Fruit fly (Drosophila melanogaster) whole organism, embryonic: ENCODE measurements around the gene CG3348.

ENCODE experiments used
- Abd-B ChIP-seq: fragments of 200-800 bp; sonication (Bioruptor generic); optimal IDR thresholded peaks from 2 replicates; lab custom pipeline; 2018; ENCODE audit warnings: missing biosample characterization, mild to moderate bottlenecking, missing genetic modification characterization, moderate library complexity
- Bdp1 ChIP-seq: fragments of 200-800 bp; sonication (Bioruptor generic); optimal IDR thresholded peaks from 3 replicates; lab custom pipeline; 2016; ENCODE audit warnings: missing biosample characterization, missing genetic modification characterization
- CG1024 ChIP-seq: fragments of 200-800 bp; sonication (Bioruptor generic); IDR thresholded peaks from 2 replicates; pipeline ENCODE4 v1.3.6; 2022; ENCODE audit warnings: missing biosample characterization, missing genetic modification characterization
- CG10274 ChIP-seq: fragments of 200-800 bp; sonication (Bioruptor generic); optimal IDR thresholded peaks from 3 replicates; lab custom pipeline; 2017; ENCODE audit warnings: missing biosample characterization, mild to moderate bottlenecking, missing genetic modification characterization
- CG10462 ChIP-seq: fragments of 200-800 bp; sonication (Bioruptor generic); optimal IDR thresholded peaks from 2 replicates; lab custom pipeline; 2016; ENCODE audit warnings: missing biosample characterization, missing genetic modification characterization
- CG11247 ChIP-seq: fragments of 200-800 bp; sonication (Bioruptor generic); IDR thresholded peaks from 2 replicates; pipeline ENCODE4 v1.3.6; 2022; ENCODE audit warnings: missing biosample characterization, missing genetic modification characterization
- CG11696 ChIP-seq: fragments of 200-800 bp; sonication (Bioruptor generic); IDR thresholded peaks from 2 replicates; pipeline ENCODE4 v1.3.6; 2022; ENCODE audit warnings: missing biosample characterization, missing genetic modification characterization
- CG11723 ChIP-seq: fragments of 200-800 bp; sonication (Bioruptor generic); optimal IDR thresholded peaks from 2 replicates; lab custom pipeline; 2017; ENCODE audit warnings: missing biosample characterization, mild to moderate bottlenecking, missing genetic modification characterization
- CG13624 ChIP-seq: fragments of 200-800 bp; sonication (Bioruptor generic); optimal IDR thresholded peaks from 2 replicates; lab custom pipeline; 2016; ENCODE audit warnings: missing biosample characterization, missing genetic modification characterization
- CG15073 ChIP-seq: fragments of 200-800 bp; sonication (Bioruptor generic); optimal IDR thresholded peaks from 2 replicates; lab custom pipeline; 2016; ENCODE audit warnings: missing biosample characterization, missing genetic modification characterization
- CG15269 ChIP-seq: fragments of 200-800 bp; sonication (Bioruptor generic); optimal IDR thresholded peaks from 2 replicates; lab custom pipeline; 2018; ENCODE audit warnings: missing biosample characterization, mild to moderate bottlenecking, missing genetic modification characterization, moderate library complexity
- CG16779 ChIP-seq: fragments of 200-800 bp; sonication (Bioruptor generic); IDR thresholded peaks from 2 replicates; pipeline ENCODE4 v1.3.6; 2022; ENCODE audit warnings: missing biosample characterization, missing genetic modification characterization
- CG17568 ChIP-seq: fragments of 200-800 bp; sonication (Bioruptor generic); optimal IDR thresholded peaks from 2 replicates; lab custom pipeline; 2018; ENCODE audit warnings: missing biosample characterization, mild to moderate bottlenecking, missing genetic modification characterization, moderate library complexity
- CG17829 ChIP-seq: fragments of 200-800 bp; optimal IDR thresholded peaks from 2 replicates; lab custom pipeline; 2019; ENCODE audit warnings: missing biosample characterization, mild to moderate bottlenecking, missing genetic modification characterization, moderate library complexity
- CG30020 ChIP-seq: fragments of 200-800 bp; optimal IDR thresholded peaks from 2 replicates; lab custom pipeline; 2019; ENCODE audit warnings: missing biosample characterization, mild to moderate bottlenecking, missing genetic modification characterization, moderate library complexity
- CG4617 ChIP-seq: fragments of 200-800 bp; sonication (Bioruptor generic); optimal IDR thresholded peaks from 3 replicates; lab custom pipeline; 2016; ENCODE audit warnings: missing biosample characterization, missing genetic modification characterization, borderline replicate concordance
- CG6765 ChIP-seq: fragments of 200-800 bp; sonication (Bioruptor generic); optimal IDR thresholded peaks from 3 replicates; lab custom pipeline; 2017; ENCODE audit warnings: missing biosample characterization, mild to moderate bottlenecking, missing genetic modification characterization
- CG7271 ChIP-seq: fragments of 200-800 bp; sonication (Bioruptor generic); optimal IDR thresholded peaks from 2 replicates; lab custom pipeline; 2018; ENCODE audit warnings: missing biosample characterization, mild to moderate bottlenecking, missing genetic modification characterization, moderate library complexity
- CG7556 ChIP-seq: fragments of 200-800 bp; sonication (Bioruptor generic); optimal IDR thresholded peaks from 2 replicates; lab custom pipeline; 2017; ENCODE audit warnings: missing biosample characterization, mild to moderate bottlenecking, missing genetic modification characterization
- CG7839 ChIP-seq: fragments of 200-800 bp; sonication (Bioruptor generic); optimal IDR thresholded peaks from 3 replicates; lab custom pipeline; 2018; ENCODE audit warnings: missing biosample characterization, mild to moderate bottlenecking, missing genetic modification characterization, moderate library complexity
- CG9609 ChIP-seq: fragments of 200-800 bp; sonication (Bioruptor generic); optimal IDR thresholded peaks from 3 replicates; lab custom pipeline; 2016; ENCODE audit warnings: missing biosample characterization, missing genetic modification characterization
- Camta ChIP-seq: fragments of 200-800 bp; sonication (Bioruptor generic); optimal IDR thresholded peaks from 2 replicates; lab custom pipeline; 2016; ENCODE audit warnings: missing biosample characterization, missing genetic modification characterization
- CoRest ChIP-seq: fragments of 200-800 bp; sonication (Bioruptor generic); optimal IDR thresholded peaks from 3 replicates; lab custom pipeline; 2018; ENCODE audit warnings: missing biosample characterization, mild to moderate bottlenecking, missing genetic modification characterization, moderate library complexity
- Deaf1 ChIP-seq: fragments of 200-800 bp; optimal IDR thresholded peaks from 3 replicates; lab custom pipeline; 2019; ENCODE audit warnings: missing biosample characterization, mild to moderate bottlenecking, missing genetic modification characterization, moderate library complexity
- Dfd ChIP-seq, 2 experiments: fragments of >200 bp; optimal IDR thresholded peaks; 2 replicates each; lab custom pipeline; 2017; ENCODE audit warnings: missing biosample characterization in 2 of 2, missing genetic modification characterization in 2 of 2
- Dip3 ChIP-seq: fragments of 200-800 bp; sonication (Bioruptor generic); optimal IDR thresholded peaks from 3 replicates; lab custom pipeline; 2016; ENCODE audit warnings: missing biosample characterization, missing genetic modification characterization
- H15 ChIP-seq: fragments of 200-800 bp; sonication (Bioruptor generic); IDR thresholded peaks from 3 replicates; pipeline ENCODE4 v1.3.6; 2022; ENCODE audit warnings: missing biosample characterization, missing genetic modification characterization
- Lpt ChIP-seq: fragments of >200 bp; optimal IDR thresholded peaks from 2 replicates; lab custom pipeline; 2018; ENCODE audit warnings: missing biosample characterization, missing genetic modification characterization
- Nf-YC ChIP-seq: fragments of 200-800 bp; optimal IDR thresholded peaks from 3 replicates; lab custom pipeline; 2019; ENCODE audit warnings: missing biosample characterization, mild to moderate bottlenecking, missing genetic modification characterization, moderate library complexity
- Rfx ChIP-seq: fragments of 200-800 bp; sonication (Bioruptor generic); IDR thresholded peaks from 2 replicates; pipeline ENCODE4 v1.3.6; 2022; ENCODE audit warnings: missing biosample characterization, missing genetic modification characterization
- Taf1 ChIP-seq: fragments of 200-800 bp; sonication (Bioruptor generic); IDR thresholded peaks from 2 replicates; pipeline ENCODE4 v1.3.6; 2022; ENCODE audit warnings: missing biosample characterization, missing genetic modification characterization
- aop ChIP-seq: fragments of 200-800 bp; sonication (Bioruptor generic); IDR thresholded peaks from 2 replicates; pipeline ENCODE4 v1.3.6; 2022; ENCODE audit warnings: missing biosample characterization, missing genetic modification characterization
- bbx ChIP-seq: fragments of 200-800 bp; sonication (Bioruptor generic); IDR thresholded peaks from 2 replicates; pipeline ENCODE4 v1.3.6; 2022; ENCODE audit warnings: missing biosample characterization, missing genetic modification characterization; ENCODE audit not compliant: partially characterized antibody
- btn ChIP-seq: fragments of 200-800 bp; sonication (Bioruptor generic); optimal IDR thresholded peaks from 2 replicates; lab custom pipeline; 2016; ENCODE audit warnings: missing biosample characterization, missing genetic modification characterization
- cg ChIP-seq: fragments of 200-800 bp; sonication (Bioruptor generic); optimal IDR thresholded peaks from 3 replicates; lab custom pipeline; 2019; ENCODE audit warnings: missing biosample characterization, mild to moderate bottlenecking, missing genetic modification characterization, moderate library complexity
- crp ChIP-seq, 2 experiments: fragments of 200-800 bp; sonication (Bioruptor generic); optimal IDR thresholded peaks; 2 replicates in 1 of 2; 3 replicates in 1 of 2; lab custom pipeline; 2017; ENCODE audit warnings: missing biosample characterization in 2 of 2, missing genetic modification characterization in 2 of 2, mild to moderate bottlenecking in 1 of 2, moderate library complexity in 1 of 2
- danr ChIP-seq: fragments of 200-800 bp; sonication (Bioruptor generic); IDR thresholded peaks from 2 replicates; pipeline ENCODE4 v1.3.6; 2022; ENCODE audit warnings: missing biosample characterization, missing genetic modification characterization
- disco-r ChIP-seq: fragments of 200-800 bp; sonication (Bioruptor generic); optimal IDR thresholded peaks from 2 replicates; lab custom pipeline; 2016; ENCODE audit warnings: missing biosample characterization, missing genetic modification characterization
- dm ChIP-seq: fragments of 200-800 bp; sonication (Bioruptor generic); optimal IDR thresholded peaks from 3 replicates; lab custom pipeline; 2016; ENCODE audit warnings: missing biosample characterization, missing genetic modification characterization
- eyg ChIP-seq: fragments of 200-800 bp; sonication (Bioruptor generic); optimal IDR thresholded peaks from 3 replicates; lab custom pipeline; 2016; ENCODE audit warnings: missing biosample characterization, missing genetic modification characterization
- grau ChIP-seq: fragments of 200-800 bp; optimal IDR thresholded peaks from 3 replicates; lab custom pipeline; 2019; ENCODE audit warnings: missing biosample characterization, mild to moderate bottlenecking, missing genetic modification characterization, moderate library complexity
- gsb-n ChIP-seq: fragments of 200-800 bp; sonication (Bioruptor generic); optimal IDR thresholded peaks from 3 replicates; lab custom pipeline; 2018; ENCODE audit warnings: missing biosample characterization, mild to moderate bottlenecking, missing genetic modification characterization
- hkb ChIP-seq, 2 experiments: fragments of 200-800 bp in 1 of 2; fragments of >200 bp in 1 of 2; sonication (Bioruptor generic) in 1 of 2; IDR thresholded peaks in 1 of 2; optimal IDR thresholded peaks in 1 of 2; 2 replicates each; pipeline versions ENCODE4 v1.3.6 to Lab custom; 2017 to 2022; ENCODE audit warnings: missing biosample characterization in 1 of 2, missing genetic modification characterization in 1 of 2
- jing ChIP-seq: fragments of 200-800 bp; sonication (Bioruptor generic); optimal IDR thresholded peaks from 2 replicates; lab custom pipeline; 2018; ENCODE audit warnings: missing biosample characterization, mild to moderate bottlenecking, missing genetic modification characterization
- lov ChIP-seq, 2 experiments: fragments of 200-800 bp in 1 of 2; fragments of >200 bp in 1 of 2; sonication (Bioruptor generic) in 1 of 2; IDR thresholded peaks in 1 of 2; optimal IDR thresholded peaks in 1 of 2; 2 replicates in 1 of 2; 3 replicates in 1 of 2; pipeline versions ENCODE4 v1.3.6 to Lab custom; 2017 to 2022; ENCODE audit warnings: missing biosample characterization in 1 of 2, missing genetic modification characterization in 1 of 2
- luna ChIP-seq: fragments of 200-800 bp; sonication (Bioruptor generic); optimal IDR thresholded peaks from 2 replicates; lab custom pipeline; 2016; ENCODE audit warnings: missing biosample characterization, missing genetic modification characterization
- nerfin-1 ChIP-seq: fragments of 200-800 bp; sonication (Bioruptor generic); optimal IDR thresholded peaks from 3 replicates; lab custom pipeline; 2019; ENCODE audit warnings: missing biosample characterization, mild to moderate bottlenecking, missing genetic modification characterization, moderate library complexity
- row ChIP-seq: fragments of 200-800 bp; sonication (Bioruptor generic); IDR thresholded peaks from 3 replicates; pipeline ENCODE4 v1.3.6; 2022; ENCODE audit warnings: missing biosample characterization, missing genetic modification characterization
- sens ChIP-seq: fragments of 200-800 bp; sonication (Bioruptor generic); peaks from one replicate; lab custom pipeline; 2016; ENCODE audit warnings: missing biosample characterization, missing genetic modification characterization
- sima ChIP-seq: fragments of 200-800 bp; sonication (Bioruptor generic); optimal IDR thresholded peaks from 2 replicates; lab custom pipeline; 2016; ENCODE audit warnings: missing biosample characterization, missing genetic modification characterization
- vnd ChIP-seq: fragments of 200-800 bp; sonication (Bioruptor generic); IDR thresholded peaks from 3 replicates; pipeline ENCODE4 v1.3.6; 2022; ENCODE audit warnings: missing biosample characterization, missing genetic modification characterization; ENCODE audit not compliant: partially characterized antibody

CG3348 gene

dm6 chr3R:27282286-27282685 is 9.7 kb downstream of the CG3348 start, which contains the start of gene mrt (continued):
- TF ChIP-seq lov (optimal IDR thresholded peaks at IDR 0.05; lab: Kevin White, UChicago) (no peak), lov (GFP tag; IDR thresholded peaks at IDR 0.05; lab: Robert Waterston, UW) (no peak), row (GFP tag; lab: Robert Waterston, UW) (peak; percentile 88), CG4617 (peak; percentile 12), CG9609 (GFP tag; lab: Kevin White, UChicago) (peak; percentile 54), vnd (no peak), CG1024 (no peak), Dip3 (peak; percentile 77), sens (peak; percentile 95), jing (GFP tag; lab: Kevin White, UChicago) (no peak), Abd-B (no peak), CG11723 (GFP tag; lab: Kevin White, UChicago) (peak; percentile 15), CG11696 (GFP tag; lab: Robert Waterston, UW) (no peak), eyg (no peak), Lpt (GFP tag; lab: Kevin White, UChicago) (no peak), CG10274 (GFP tag; lab: Kevin White, UChicago) (no peak), disco-r (GFP tag; lab: Kevin White, UChicago) (peak; percentile 48), sima (GFP tag; lab: Kevin White, UChicago) (no peak), CG17829 (peak; percentile 32), CG16779 (GFP tag; lab: Robert Waterston, UW) (no peak), CG6765 (no peak), cg (no peak), nerfin-1 (tag; lab: Kevin White, UChicago) (no peak), grau (peak; percentile 90), CG7839 (peak; percentile 71), hkb (optimal IDR thresholded peaks at IDR 0.05; lab: Kevin White, UChicago) (no peak), hkb (GFP tag; IDR thresholded peaks at IDR 0.05; lab: Robert Waterston, UW) (no peak), dm (GFP tag; lab: Kevin White, UChicago) (no peak), CG13624 (GFP tag; lab: Kevin White, UChicago) (peak; percentile 52), CG30020 (tag; lab: Kevin White, UChicago) (peak; percentile 3), CG17568 (GFP tag; lab: Kevin White, UChicago) (no peak), danr (no peak), CG15269 (peak; percentile 70), Bdp1 (GFP tag; lab: Kevin White, UChicago) (peak; percentile 19), CG15073 (GFP tag; lab: Kevin White, UChicago) (no peak), Camta (GFP tag; lab: Kevin White, UChicago) (peak; percentile 31), bbx (GFP tag; lab: Robert Waterston, UW) (no peak), Nf-YC (tag; lab: Kevin White, UChicago) (no peak), CG7271 (no peak), crp (GFP tag; optimal IDR thresholded peaks at IDR 0.05; lab: Kevin White, UChicago) (no peak), CoRest (peak; percentile 60), Taf1 (GFP tag; lab: Robert Waterston, UW) (no peak), CG10462 (GFP tag; lab: Kevin White, UChicago) (no peak), luna (GFP tag; lab: Kevin White, UChicago) (no peak), Rfx (GFP tag; lab: Robert Waterston, UW) (peak; percentile 72), aop (GFP tag; lab: Robert Waterston, UW) (no peak), Deaf1 (tag; lab: Kevin White, UChicago) (no peak), CG11247 (no peak; the same call in 1 of the 2 replicates), CG7556 (GFP tag; lab: Kevin White, UChicago) (peak; percentile 61), btn (peak; percentile 32), Dfd (GFP tag; optimal IDR thresholded peaks at IDR 0.05; lab: Kevin White, UChicago) (no peak), gsb-n (peak; percentile 11), H15 (GFP tag; lab: Robert Waterston, UW) (peak; percentile 41; the same call in 1 of the 3 replicates)
